Fruit fly (Drosophila melanogaster): ENCODE measurements around the gene inaF-D.
A peak's percentile ranks its signal among the peaks of the same experiment; 100 is the strongest.
"Not testable (repeated sequence)": the region's sequence is repeated elsewhere in the genome, so short reads cannot be mapped to it uniquely, and the experiment has no call there.

inaF-D gene

dm6 chrX:11753973-11754372 lies 25.1 kb upstream of the inaF-D start, which contains the start of gene m:
Gene m, plus strand, starts transcription at chrX:11754273.
- not testable (repeated sequence) for TF ChIP-seq CG32006, CG6854, fd85E (GFP tag; optimal IDR thresholded peaks at IDR 0.05)

dm6 chrX:11736421-11736820 lies 7.5 kb upstream of the inaF-D start:
- TF ChIP-seq CG34406 (GFP tag; optimal IDR thresholded peaks at IDR 0.05), result no peak
- no peak for TF ChIP-seq topi (GFP tag; optimal IDR thresholded peaks at IDR 0.05)
- no peak for TF ChIP-seq lz (GFP tag; optimal IDR thresholded peaks at IDR 0.05)
- no peak for TF ChIP-seq Eip93F (GFP tag; optimal IDR thresholded peaks at IDR 0.05)
- peak; percentile 9 for TF ChIP-seq CG10631 (GFP tag; optimal IDR thresholded peaks at IDR 0.05)
- no peak for TF ChIP-seq Gug (GFP tag; IDR thresholded peaks at IDR 0.05)
- no peak for TF ChIP-seq CG10669 (GFP tag; optimal IDR thresholded peaks at IDR 0.05)
- TF ChIP-seq spab (GFP tag; optimal IDR thresholded peaks at IDR 0.05), result no peak
- TF ChIP-seq Sox15 (GFP tag; optimal IDR thresholded peaks at IDR 0.05), result no peak
- TF ChIP-seq CG11294 (GFP tag; IDR thresholded peaks at IDR 0.05), result no peak
- no peak for TF ChIP-seq CG6792 (GFP tag; optimal IDR thresholded peaks at IDR 0.05)
- no peak for TF ChIP-seq CG3032 (tag; optimal IDR thresholded peaks at IDR 0.05)
- TF ChIP-seq Lpt (GFP tag; optimal IDR thresholded peaks at IDR 0.05), result peak; percentile 38
- no peak for TF ChIP-seq Hr38 (GFP tag; optimal IDR thresholded peaks at IDR 0.05)
- TF ChIP-seq CG6854 (GFP tag; optimal IDR thresholded peaks at IDR 0.05), result no peak
- TF ChIP-seq CG8319 (GFP tag; optimal IDR thresholded peaks at IDR 0.05), result no peak
- peak; percentile 14 for TF ChIP-seq CG31627 (GFP tag; optimal IDR thresholded peaks at IDR 0.05)
- peak; percentile 7 for TF ChIP-seq Sox14 (GFP tag; optimal IDR thresholded peaks at IDR 0.05)
- peak; percentile 45 for TF ChIP-seq dac (GFP tag; optimal IDR thresholded peaks at IDR 0.05)
- no peak for TF ChIP-seq cyc (GFP tag; optimal IDR thresholded peaks at IDR 0.05)
- TF ChIP-seq acj6 (GFP tag; optimal IDR thresholded peaks at IDR 0.05), result peak; percentile 17
- TF ChIP-seq CG15336 (GFP tag; IDR thresholded peaks at IDR 0.05), result peak; percentile 77
- peak; percentile 25 for TF ChIP-seq Hr4 (GFP tag; optimal IDR thresholded peaks at IDR 0.05)
- no peak for TF ChIP-seq fd59A (GFP tag; optimal IDR thresholded peaks at IDR 0.05)
- TF ChIP-seq ss (GFP tag; optimal IDR thresholded peaks at IDR 0.05), result no peak
- no peak for TF ChIP-seq Smox (GFP tag; optimal IDR thresholded peaks at IDR 0.05)
- no peak for TF ChIP-seq Ets96B (tag; optimal IDR thresholded peaks at IDR 0.05)
- TF ChIP-seq CG8119 (GFP tag; IDR thresholded peaks at IDR 0.05), result peak; percentile 57; the same call in 2 of the 3 replicates
- peak; percentile 31 for TF ChIP-seq CG3919 (GFP tag; optimal IDR thresholded peaks at IDR 0.05)
- no peak for TF ChIP-seq Blimp-1 (GFP tag; optimal IDR thresholded peaks at IDR 0.05)
- peak; percentile 32 for TF ChIP-seq fkh (GFP tag; optimal IDR thresholded peaks at IDR 0.05)
- TF ChIP-seq salr (GFP tag; optimal IDR thresholded peaks at IDR 0.05), result peak in 1 of 2 experiments; percentile 3
- TF ChIP-seq CG6808 (GFP tag; optimal IDR thresholded peaks at IDR 0.05), result no peak
- peak; percentile 5 for TF ChIP-seq Met (GFP tag; optimal IDR thresholded peaks at IDR 0.05)
- peak; percentile 66 for TF ChIP-seq Eip78C (GFP tag)
- TF ChIP-seq OdsH (GFP tag; optimal IDR thresholded peaks at IDR 0.05), result peak; percentile 53
- no peak for TF ChIP-seq Eip75B (GFP tag; optimal IDR thresholded peaks at IDR 0.05)
- no peak for TF ChIP-seq CG7368 (GFP tag; optimal IDR thresholded peaks at IDR 0.05)
- peak; percentile 2 for TF ChIP-seq net (GFP tag; optimal IDR thresholded peaks at IDR 0.05)
- TF ChIP-seq CG11762 (GFP tag; optimal IDR thresholded peaks at IDR 0.05; ENCODE audit: insufficient read depth), result no peak
- TF ChIP-seq svp (GFP tag), result no peak
- TF ChIP-seq Hr39 (GFP tag; optimal IDR thresholded peaks at IDR 0.05), result peak; percentile 25
- peak; percentile 8 for TF ChIP-seq Sox102F (GFP tag; optimal IDR thresholded peaks at IDR 0.05)
- no peak for TF ChIP-seq fd85E (GFP tag; optimal IDR thresholded peaks at IDR 0.05)
- no peak for TF ChIP-seq dsx (GFP tag; optimal IDR thresholded peaks at IDR 0.05; ENCODE audit: poor library complexity, severe bottlenecking)
- TF ChIP-seq CG11902 (GFP tag; optimal IDR thresholded peaks at IDR 0.05), result no peak
- TF ChIP-seq CG6276 (GFP tag; optimal IDR thresholded peaks at IDR 0.05), result peak; percentile 39
- peak; percentile 77 for TF ChIP-seq CG32006 (GFP tag; optimal IDR thresholded peaks at IDR 0.05)
- TF ChIP-seq vri (GFP tag; optimal IDR thresholded peaks at IDR 0.05), result no peak
- TF ChIP-seq CG8632 (GFP tag; optimal IDR thresholded peaks at IDR 0.05), result no peak
